Worm (Caenorhabditis elegans) whole organism, early embryonic: ENCODE results near the gene fut-8.
A peak's percentile ranks its signal among the peaks of the same experiment; 100 is the strongest.

Experiments
- B0310.2 ChIP-seq: sonication (generic microtip); optimal IDR thresholded peaks from 2 replicates; lab custom pipeline; 2016; ENCODE audit warnings: mild to moderate bottlenecking, missing genetic modification characterization, missing compliant biosample characterization
- F13C5.2 ChIP-seq: sonication (generic microtip); optimal IDR thresholded peaks from 2 replicates; lab custom pipeline; 2017; ENCODE audit warnings: mild to moderate bottlenecking, missing genetic modification characterization, inconsistent platforms, missing compliant biosample characterization
- aly-1 ChIP-seq: sonication (generic microtip); optimal IDR thresholded peaks from 2 replicates; lab custom pipeline; 2016; ENCODE audit warnings: missing genetic modification characterization, missing compliant biosample characterization
- ama-1 ChIP-seq: fragments of 150-350 bp; optimal IDR thresholded peaks from 2 replicates; lab custom pipeline; 2014
- ceh-13 ChIP-seq: fragments of 200-800 bp; sonication (Bioruptor generic); optimal IDR thresholded peaks from 2 replicates; lab custom pipeline; 2018; ENCODE audit warnings: mild to moderate bottlenecking, missing genetic modification characterization, missing compliant biosample characterization
- ceh-36 ChIP-seq: sonication (generic microtip); optimal IDR thresholded peaks from 2 replicates; lab custom pipeline; 2016; ENCODE audit warnings: missing genetic modification characterization, inconsistent platforms, missing compliant biosample characterization
- ets-7 ChIP-seq: sonication (generic microtip); optimal IDR thresholded peaks from 2 replicates; lab custom pipeline; 2016; ENCODE audit warnings: missing genotype, missing genetic modification characterization, missing compliant biosample characterization
- flt-1 ChIP-seq: fragments of 200-800 bp; sonication (Bioruptor generic); IDR thresholded peaks from 2 replicates; pipeline ENCODE4 v1.3.6; 2022; ENCODE audit warnings: missing genetic modification characterization, missing compliant biosample characterization
- hmbx-1 ChIP-seq: sonication (generic microtip); optimal IDR thresholded peaks from 2 replicates; lab custom pipeline; 2016; ENCODE audit warnings: mild to moderate bottlenecking, missing genetic modification characterization, missing compliant biosample characterization
- hmg-4 ChIP-seq: fragments of 200-800 bp; sonication (Bioruptor generic); optimal IDR thresholded peaks from 2 replicates; lab custom pipeline; 2018; ENCODE audit warnings: mild to moderate bottlenecking, missing genetic modification characterization, missing compliant biosample characterization
- hnd-1 ChIP-seq: sonication (generic microtip); optimal IDR thresholded peaks from 2 replicates; lab custom pipeline; 2016; ENCODE audit warnings: missing genetic modification characterization, missing compliant biosample characterization
- pes-1 ChIP-seq: fragments of 200-800 bp; sonication (Bioruptor generic); IDR thresholded peaks from 2 replicates; pipeline ENCODE4 v1.3.6; 2022; ENCODE audit warnings: missing genetic modification reagents, missing genetic modification characterization, missing compliant biosample characterization
- scrt-1 ChIP-seq: fragments of 200-800 bp; sonication (Bioruptor generic); IDR thresholded peaks from 2 replicates; pipeline ENCODE4 v1.3.6; 2022; ENCODE audit warnings: missing genetic modification characterization, missing compliant biosample characterization
- sea-1 ChIP-seq: fragments of 200-800 bp; sonication (Bioruptor generic); conservative IDR thresholded peaks from 2 replicates; pipeline ENCODE4 v1.3.6; 2022; ENCODE audit warnings: missing genetic modification characterization, missing compliant biosample characterization
- tbx-11 ChIP-seq: fragments of 200-800 bp; sonication (Bioruptor generic); IDR thresholded peaks from 2 replicates; pipeline ENCODE4 v1.3.6; 2022; ENCODE audit warnings: missing genetic modification characterization, missing compliant biosample characterization
- tbx-37 ChIP-seq: fragments of 200-800 bp; sonication (Bioruptor generic); conservative IDR thresholded peaks from 2 replicates; pipeline ENCODE4 v1.3.6; 2022; ENCODE audit warnings: missing genetic modification reagents, missing genetic modification characterization, missing compliant biosample characterization
- tra-4 ChIP-seq: sonication (generic microtip); optimal IDR thresholded peaks from 2 replicates; lab custom pipeline; 2017; ENCODE audit warnings: missing genetic modification characterization, missing compliant biosample characterization

The fut-8 gene

ce11 chrV:6018944-6019450 lies 28.7 kb upstream of the fut-8 start, which contains the start of gene picc-1:
TSS of gene picc-1 (plus strand) at chrV:6018994.
- TF ChIP-seq F13C5.2 (no peak), tra-4 (tag; lab: Kevin White, UChicago) (no peak), ceh-13 (GFP tag; lab: Kevin White, UChicago) (no peak), pes-1 (GFP tag; lab: Robert Waterston, UW) (no peak), flt-1 (GFP tag; lab: Robert Waterston, UW) (no peak), tbx-11 (no peak), scrt-1 (no peak), ama-1 (lab: Kevin White, UChicago) (no peak), hmg-4 (no peak), B0310.2 (no peak), ceh-36 (tag; lab: Kevin White, UChicago) (no peak), hmbx-1 (tag; lab: Kevin White, UChicago) (no peak), ets-7 (tag; lab: Kevin White, UChicago) (no peak), tbx-37 (GFP tag; lab: Robert Waterston, UW) (no peak), sea-1 (GFP tag; lab: Robert Waterston, UW) (no peak), hnd-1 (tag; lab: Kevin White, UChicago) (no peak), aly-1 (no peak)

- TF ChIP-seq ets-7 (tag; lab: Kevin White, UChicago): no peak
- TF ChIP-seq hmbx-1 (tag; lab: Kevin White, UChicago): no peak
- peak; percentile 48 for TF ChIP-seq F13C5.2
These were observed 27.3 kb upstream of the fut-8 start, which contains the start of the genes rpt-2 and aps-1 for ce11 chrV:6017630-6018029. TSS of gene rpt-2 (minus strand) at chrV:6017669. TSS of gene aps-1 (plus strand) at chrV:6017970.

- TF ChIP-seq ets-7 (tag; lab: Kevin White, UChicago) (no peak), ama-1 (lab: Kevin White, UChicago) (no peak), hnd-1 (tag; lab: Kevin White, UChicago) (no peak), tra-4 (tag; lab: Kevin White, UChicago) (no peak)
These were observed 25.8 kb upstream of the fut-8 start for ce11 chrV:6016097-6016496.

ce11 chrV:6015546-6016089 lies 25.3 kb upstream of the fut-8 start:
- TF ChIP-seq B0310.2 (no peak), ceh-13 (GFP tag; lab: Kevin White, UChicago) (no peak), tra-4 (tag; lab: Kevin White, UChicago) (no peak), scrt-1 (no peak), tbx-37 (GFP tag; lab: Robert Waterston, UW) (no peak), sea-1 (GFP tag; lab: Robert Waterston, UW) (no peak), tbx-11 (no peak), ets-7 (tag; lab: Kevin White, UChicago) (no peak), hmbx-1 (tag; lab: Kevin White, UChicago) (no peak), ama-1 (lab: Kevin White, UChicago) (no peak), F13C5.2 (no peak), pes-1 (GFP tag; lab: Robert Waterston, UW) (no peak), aly-1 (no peak), ceh-36 (tag; lab: Kevin White, UChicago) (no peak), hmg-4 (no peak), hnd-1 (tag; lab: Kevin White, UChicago) (no peak), flt-1 (GFP tag; lab: Robert Waterston, UW) (no peak)

ce11 chrV:6012401-6012800 lies 22.1 kb upstream of the fut-8 start:
- TF ChIP-seq tra-4 (tag; lab: Kevin White, UChicago): no peak
- TF ChIP-seq ceh-13 (GFP tag; lab: Kevin White, UChicago): no peak
- TF ChIP-seq scrt-1: no peak
- TF ChIP-seq tbx-11: no peak
- TF ChIP-seq hmbx-1 (tag; lab: Kevin White, UChicago): no peak
- TF ChIP-seq hnd-1 (tag; lab: Kevin White, UChicago): no peak

ce11 chrV:6010642-6011041 lies 20.4 kb upstream of the fut-8 start:
- TF ChIP-seq hmg-4 (no peak), ceh-13 (GFP tag; lab: Kevin White, UChicago) (no peak), aly-1 (no peak), scrt-1 (no peak), tbx-37 (GFP tag; lab: Robert Waterston, UW) (no peak), sea-1 (GFP tag; lab: Robert Waterston, UW) (no peak), flt-1 (GFP tag; lab: Robert Waterston, UW) (no peak), hmbx-1 (tag; lab: Kevin White, UChicago) (no peak), hnd-1 (tag; lab: Kevin White, UChicago) (no peak), ama-1 (lab: Kevin White, UChicago) (no peak), pes-1 (GFP tag; lab: Robert Waterston, UW) (no peak), tra-4 (tag; lab: Kevin White, UChicago) (no peak), ets-7 (tag; lab: Kevin White, UChicago) (no peak), F13C5.2 (no peak), B0310.2 (no peak), tbx-11 (no peak), ceh-36 (tag; lab: Kevin White, UChicago) (no peak)

- no peak for TF ChIP-seq ceh-13 (GFP tag; lab: Kevin White, UChicago)
- no peak for TF ChIP-seq B0310.2
These were observed 17.6 kb upstream of the fut-8 start for ce11 chrV:6007927-6008326.

- no peak for TF ChIP-seq B0310.2
- no peak for TF ChIP-seq hmg-4
- TF ChIP-seq pes-1 (GFP tag; lab: Robert Waterston, UW): no peak
- TF ChIP-seq ceh-36 (tag; lab: Kevin White, UChicago): no peak
- no peak for TF ChIP-seq ets-7 (tag; lab: Kevin White, UChicago)
- TF ChIP-seq hmbx-1 (tag; lab: Kevin White, UChicago): no peak
- TF ChIP-seq tra-4 (tag; lab: Kevin White, UChicago): no peak
- TF ChIP-seq flt-1 (GFP tag; lab: Robert Waterston, UW): no peak
- TF ChIP-seq sea-1 (GFP tag; lab: Robert Waterston, UW): no peak
- TF ChIP-seq ama-1 (lab: Kevin White, UChicago): no peak
- TF ChIP-seq ceh-13 (GFP tag; lab: Kevin White, UChicago): no peak
- TF ChIP-seq tbx-11: no peak
- TF ChIP-seq tbx-37 (GFP tag; lab: Robert Waterston, UW): no peak
- no peak for TF ChIP-seq aly-1
- no peak for TF ChIP-seq hnd-1 (tag; lab: Kevin White, UChicago)
- no peak for TF ChIP-seq scrt-1
- TF ChIP-seq F13C5.2: no peak
These were observed 13.0 kb upstream of the fut-8 start, which contains the start of gene fos-1 for ce11 chrV:6003301-6003700. TSS of gene fos-1 (plus strand) at chrV:6003601.
